Worm (Caenorhabditis elegans) whole organism, L1 larva: Measurements from ENCODE around the gene his-39.

Source experiments
- C16A3.4 ChIP-seq: fragments of 150-350 bp; optimal IDR thresholded peaks from 2 replicates; lab custom pipeline; 2014; ENCODE audit warnings: missing biosample characterization, missing genetic modification characterization
- C34B4.2 ChIP-seq: sonication (generic microtip); optimal IDR thresholded peaks from 2 replicates; lab custom pipeline; 2017; ENCODE audit warnings: mild to moderate bottlenecking, missing genetic modification characterization, missing compliant biosample characterization
- ama-1 ChIP-seq: fragments of 150-350 bp; optimal IDR thresholded peaks from 2 replicates; lab custom pipeline; 2014
- ceh-8 ChIP-seq: fragments of 200-800 bp; sonication (Bioruptor generic); optimal IDR thresholded peaks from 2 replicates; lab custom pipeline; 2018; ENCODE audit warnings: mild to moderate bottlenecking, missing genetic modification characterization, moderate library complexity, missing compliant biosample characterization
- ceh-82 ChIP-seq, 3 experiments: fragments of 150-350 bp in 1 of 3; sonication (generic microtip) in 2 of 3; optimal IDR thresholded peaks; 2 replicates each; lab custom pipeline; 2014 to 2017; ENCODE audit warnings: missing biosample characterization in 3 of 3, missing genetic modification characterization in 3 of 3
- ceh-88 ChIP-seq: fragments of 200-800 bp; sonication (Bioruptor generic); IDR thresholded peaks from 2 replicates; pipeline ENCODE4 v1.3.6; 2022; ENCODE audit warnings: missing genetic modification characterization, missing compliant biosample characterization
- ceh-90 ChIP-seq: sonication (generic microtip); optimal IDR thresholded peaks from 2 replicates; lab custom pipeline; 2016; ENCODE audit warnings: missing genetic modification characterization, missing compliant biosample characterization
- ces-1 ChIP-seq: fragments of 150-350 bp; optimal IDR thresholded peaks from 2 replicates; lab custom pipeline; 2014; ENCODE audit warnings: missing biosample characterization, missing genetic modification reagents, missing genetic modification characterization
- dsc-1 ChIP-seq: sonication (generic microtip); optimal IDR thresholded peaks from 2 replicates; lab custom pipeline; 2016; ENCODE audit warnings: mild to moderate bottlenecking, missing genetic modification characterization, missing compliant biosample characterization
- efl-1 ChIP-seq, 4 experiments: fragments of 150-350 bp; optimal IDR thresholded peaks in 3 of 4; peaks in 1 of 4; 1 replicate in 1 of 4; 2 replicates in 3 of 4; lab custom pipeline; 2014; ENCODE audit warnings: missing biosample characterization in 2 of 4, missing genetic modification characterization in 2 of 4, missing genetic modification reagents in 2 of 4
- efl-3 ChIP-seq: fragments of 200-800 bp; sonication (Bioruptor generic); optimal IDR thresholded peaks from 2 replicates; lab custom pipeline; 2018; ENCODE audit warnings: mild to moderate bottlenecking, missing genetic modification characterization, missing compliant biosample characterization
- egl-13 ChIP-seq: sonication (generic microtip); optimal IDR thresholded peaks from 2 replicates; lab custom pipeline; 2016; ENCODE audit warnings: missing genotype, missing genetic modification reagents, missing genetic modification characterization, missing compliant biosample characterization
- fkh-10 ChIP-seq: sonication (generic microtip); optimal IDR thresholded peaks from 2 replicates; lab custom pipeline; 2017; ENCODE audit warnings: missing biosample characterization, missing genetic modification reagents, missing genetic modification characterization
- fkh-8 ChIP-seq: sonication (generic microtip); optimal IDR thresholded peaks from 2 replicates; lab custom pipeline; 2016; ENCODE audit warnings: mild to moderate bottlenecking, missing genetic modification characterization, missing compliant biosample characterization
- grh-1 ChIP-seq: fragments of 200-800 bp; sonication (Bioruptor generic); IDR thresholded peaks from 2 replicates; pipeline ENCODE4 v1.3.6; 2022; ENCODE audit warnings: missing genetic modification reagents, missing genetic modification characterization, missing compliant biosample characterization
- isw-1 ChIP-seq: fragments of 200-800 bp; sonication (Bioruptor generic); IDR thresholded peaks from 2 replicates; pipeline ENCODE4 v1.3.6; 2022; ENCODE audit warnings: missing genetic modification characterization, missing compliant biosample characterization
- lin-13 ChIP-seq: fragments of 150-350 bp; optimal IDR thresholded peaks from 2 replicates; lab custom pipeline; 2014; ENCODE audit warnings: missing biosample characterization, missing genetic modification reagents, missing genetic modification characterization
- lin-14 ChIP-seq: fragments of 200-800 bp; sonication (Bioruptor generic); optimal IDR thresholded peaks from 2 replicates; lab custom pipeline; 2018; ENCODE audit warnings: mild to moderate bottlenecking, missing genetic modification characterization, moderate library complexity, missing compliant biosample characterization
- lin-15B ChIP-seq: fragments of 150-350 bp; sonication (generic microtip); optimal IDR thresholded peaks from 3 replicates; lab custom pipeline; 2014; ENCODE audit warnings: missing biosample characterization, missing genetic modification characterization
- lin-35 ChIP-seq, 2 experiments: fragments of 150-350 bp; optimal IDR thresholded peaks; 2 replicates each; lab custom pipeline; 2014; ENCODE audit warnings: missing biosample characterization in 2 of 2, missing genetic modification characterization in 2 of 2, missing genetic modification reagents in 2 of 2
- nhr-11 ChIP-seq: fragments of 150-350 bp; optimal IDR thresholded peaks from 2 replicates; lab custom pipeline; 2014; ENCODE audit warnings: missing biosample characterization, missing genetic modification characterization
- nhr-19 ChIP-seq: fragments of 200-800 bp; sonication (Bioruptor generic); conservative IDR thresholded peaks from 2 replicates; pipeline ENCODE4 v1.3.6; 2022; ENCODE audit warnings: missing genetic modification characterization, missing compliant biosample characterization
- nhr-237 ChIP-seq: fragments of 150-350 bp; optimal IDR thresholded peaks from 2 replicates; lab custom pipeline; 2014; ENCODE audit warnings: missing biosample characterization, missing genetic modification characterization
- nhr-47 ChIP-seq: sonication (generic microtip); optimal IDR thresholded peaks from 2 replicates; lab custom pipeline; 2016; ENCODE audit warnings: mild to moderate bottlenecking, missing genetic modification characterization, moderate library complexity, missing compliant biosample characterization
- nhr-77 ChIP-seq: fragments of 150-350 bp; optimal IDR thresholded peaks from 2 replicates; lab custom pipeline; 2014; ENCODE audit warnings: missing biosample characterization, missing genetic modification characterization
- nhr-85 ChIP-seq: sonication (generic microtip); peaks from one replicate; lab custom pipeline; 2016; ENCODE audit warnings: missing genetic modification characterization, inconsistent platforms, missing compliant biosample characterization
- nhr-90 ChIP-seq: sonication (generic microtip); optimal IDR thresholded peaks from 2 replicates; lab custom pipeline; 2016; ENCODE audit warnings: mild to moderate bottlenecking, missing genetic modification characterization, missing compliant biosample characterization; ENCODE audit not compliant: poor library complexity
- pag-3 ChIP-seq: sonication (generic microtip); optimal IDR thresholded peaks from 2 replicates; lab custom pipeline; 2017; ENCODE audit warnings: missing genetic modification characterization, mild to moderate bottlenecking, missing compliant biosample characterization, antibody characterized with exemption, borderline replicate concordance; ENCODE audit not compliant: insufficient read depth
- pqm-1 ChIP-seq: sonication (generic microtip); optimal IDR thresholded peaks from 3 replicates; lab custom pipeline; 2017; ENCODE audit warnings: missing biosample characterization, missing genetic modification characterization
- rnt-1 ChIP-seq: sonication (generic microtip); optimal IDR thresholded peaks from 2 replicates; lab custom pipeline; 2016; ENCODE audit warnings: mild to moderate bottlenecking, missing genetic modification characterization, moderate library complexity, missing compliant biosample characterization
- skn-1 ChIP-seq: fragments of 150-350 bp; optimal IDR thresholded peaks from 2 replicates; lab custom pipeline; 2014; ENCODE audit warnings: missing biosample characterization, missing genetic modification characterization
- snpc-4 ChIP-seq: fragments of 150-350 bp; optimal IDR thresholded peaks from 2 replicates; lab custom pipeline; 2014; ENCODE audit warnings: missing biosample characterization, missing genetic modification characterization
- sox-4 ChIP-seq: sonication (generic microtip); optimal IDR thresholded peaks from 2 replicates; lab custom pipeline; 2016; ENCODE audit warnings: missing genetic modification characterization, missing compliant biosample characterization
- sptf-1 ChIP-seq: fragments of 150-350 bp; optimal IDR thresholded peaks from 2 replicates; lab custom pipeline; 2014; ENCODE audit warnings: missing biosample characterization, missing genetic modification characterization
- sup-37 ChIP-seq: fragments of 200-800 bp; sonication (Bioruptor generic); optimal IDR thresholded peaks from 2 replicates; lab custom pipeline; 2018; ENCODE audit warnings: mild to moderate bottlenecking, missing genetic modification characterization, missing compliant biosample characterization
- swsn-7 ChIP-seq: sonication (generic microtip); optimal IDR thresholded peaks from 2 replicates; lab custom pipeline; 2016; ENCODE audit warnings: missing genetic modification characterization, missing compliant biosample characterization
- tlp-1 ChIP-seq: fragments of 150-350 bp; optimal IDR thresholded peaks from 2 replicates; lab custom pipeline; 2014; ENCODE audit warnings: missing biosample characterization, missing genetic modification characterization
- vab-15 ChIP-seq: sonication (generic microtip); optimal IDR thresholded peaks from 2 replicates; lab custom pipeline; 2017; ENCODE audit warnings: missing genotype, mild to moderate bottlenecking, missing genetic modification characterization, missing compliant biosample characterization
- xbp-1 ChIP-seq: sonication (generic microtip); optimal IDR thresholded peaks from 2 replicates; lab custom pipeline; 2016; ENCODE audit warnings: missing genetic modification characterization, missing compliant biosample characterization
- zag-1 ChIP-seq: fragments of 150-350 bp; optimal IDR thresholded peaks from 2 replicates; lab custom pipeline; 2014; ENCODE audit warnings: missing biosample characterization, missing genetic modification characterization
- ztf-11 ChIP-seq, 2 experiments: sonication (generic microtip); optimal IDR thresholded peaks; 2 replicates each; lab custom pipeline; 2016 to 2017; ENCODE audit warnings: missing genetic modification characterization in 2 of 2, missing biosample characterization in 1 of 2, missing compliant biosample characterization in 1 of 2
- ztf-4 ChIP-seq: fragments of 150-350 bp; optimal IDR thresholded peaks from 2 replicates; lab custom pipeline; 2014; ENCODE audit warnings: missing biosample characterization, missing genetic modification characterization

his-39 gene

ce11 chrV:8500348-8500747 lies 36.0 kb upstream of the his-39 start (continued):
- TF ChIP-seq skn-1 (tag; lab: Kevin White, UChicago) (peak; percentile 62), sptf-1 (no peak), efl-3 (GFP tag; lab: Kevin White, UChicago) (peak; percentile 99), lin-14 (GFP tag; lab: Kevin White, UChicago) (peak; percentile 85), egl-13 (tag; lab: Kevin White, UChicago) (peak; percentile 89), swsn-7 (tag; lab: Kevin White, UChicago) (peak; percentile 94), sup-37 (peak; percentile 89), pqm-1 (tag; lab: Kevin White, UChicago) (no peak), snpc-4 (tag; lab: Kevin White, UChicago) (peak; percentile 100), ztf-11 (tag; optimal IDR thresholded peaks at IDR 0.05; lab: Kevin White, UChicago) (peak in 1 of 2 experiments; percentile 90), nhr-90 (tag; lab: Kevin White, UChicago) (peak; percentile 97), lin-35 (GFP tag; optimal IDR thresholded peaks at IDR 0.05; lab: Kevin White, UChicago) (peak; percentile 70 to 83), zag-1 (tag; lab: Kevin White, UChicago) (no peak), dsc-1 (peak; percentile 95), nhr-47 (peak; percentile 97), ceh-8 (GFP tag; lab: Kevin White, UChicago) (peak; percentile 96), grh-1 (peak; percentile 89), C16A3.4 (peak; percentile 89), pag-3 (tag; lab: Kevin White, UChicago) (peak; percentile 39), isw-1 (GFP tag; lab: Robert Waterston, UW) (peak; percentile 70), vab-15 (tag; lab: Kevin White, UChicago) (peak; percentile 62), efl-1 (optimal IDR thresholded peaks at IDR 0.05; lab: Kevin White, UChicago) (peak; percentile 73 to 81), efl-1 (GFP tag; optimal IDR thresholded peaks at IDR 0.05 in 1 of 2; lab: Kevin White, UChicago) (peak; percentile 62 to 98), C34B4.2 (tag; lab: Kevin White, UChicago) (peak; percentile 78), sox-4 (tag; lab: Kevin White, UChicago) (peak; percentile 90), nhr-85 (tag; lab: Kevin White, UChicago) (peak; percentile 95), nhr-11 (tag; lab: Kevin White, UChicago) (peak; percentile 67), ceh-82 (tag; optimal IDR thresholded peaks at IDR 0.05; lab: Kevin White, UChicago) (peak; percentile 89 to 98 (median 96)), ces-1 (GFP tag; lab: Kevin White, UChicago) (peak; percentile 55), nhr-77 (tag; lab: Kevin White, UChicago) (peak; percentile 64), tlp-1 (tag; lab: Kevin White, UChicago) (peak; percentile 55), nhr-19 (peak; percentile 95), lin-15B (no peak), lin-13 (peak; percentile 52), ztf-4 (peak; percentile 92), ceh-90 (tag; lab: Kevin White, UChicago) (peak; percentile 59), xbp-1 (tag; lab: Kevin White, UChicago) (peak; percentile 91), fkh-10 (GFP tag; lab: Kevin White, UChicago) (peak; percentile 55)
- TF ChIP-seq, all 84 proteins: peak for 78

ce11 chrV:8507324-8507723 lies 29.0 kb upstream of the his-39 start, which contains the start of gene ZK994.6:
ZK994.6 (minus strand) TSS chrV:8507424.
- TF ChIP-seq ama-1 (lab: Kevin White, UChicago) (no peak), fkh-8 (tag; lab: Kevin White, UChicago) (peak; percentile 41), nhr-237 (tag; lab: Kevin White, UChicago) (no peak), efl-1 (optimal IDR thresholded peaks at IDR 0.05; lab: Kevin White, UChicago) (no peak), efl-1 (GFP tag; optimal IDR thresholded peaks at IDR 0.05 in 1 of 2; lab: Kevin White, UChicago) (peak in 1 of 2 experiments; percentile 5)

- no peak for TF ChIP-seq ceh-88
- TF ChIP-seq rnt-1 (tag; lab: Kevin White, UChicago), result no peak
- TF ChIP-seq lin-35 (GFP tag; optimal IDR thresholded peaks at IDR 0.05; lab: Kevin White, UChicago), result no peak
- TF ChIP-seq ceh-90 (tag; lab: Kevin White, UChicago), result no peak
These were observed 23.0 kb upstream of the his-39 start, which contains the start of gene F45F2.9 for ce11 chrV:8513361-8513760. F45F2.9 (minus strand) TSS chrV:8513461.
